Fruit fly (Drosophila melanogaster): ENCODE measurements around the gene wnd.

The wnd gene

DNA sequence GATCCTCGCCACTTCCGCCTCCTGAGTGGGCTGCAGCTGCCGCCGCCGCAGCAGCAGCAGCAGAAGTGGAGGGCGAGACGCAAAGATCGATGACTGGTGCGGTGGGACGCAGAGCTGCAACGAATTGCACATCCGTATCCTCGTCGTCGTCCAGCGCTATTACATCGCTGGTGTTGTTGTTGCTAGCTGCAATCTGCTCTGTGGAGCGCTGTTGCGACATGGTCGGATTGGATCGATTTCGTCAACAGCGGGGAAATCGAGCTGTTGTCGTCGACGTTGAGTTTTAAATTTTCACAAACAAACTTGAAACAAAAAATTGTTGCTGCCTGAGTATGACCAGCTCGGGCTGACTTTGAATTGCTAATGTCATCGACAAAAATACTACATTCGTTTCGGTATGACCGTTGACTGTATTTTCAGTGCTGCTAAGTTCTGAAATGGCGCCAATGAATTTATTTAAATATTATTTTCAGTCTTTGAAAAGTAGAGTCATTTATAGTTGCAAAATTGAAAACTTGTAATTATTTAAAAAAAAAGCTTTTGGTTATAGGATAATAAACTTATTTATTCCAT is 7.0 kb upstream of the wnd start, which contains the start of gene Rnf146 (continued):
- no peak for TF ChIP-seq CG13424 (tag; optimal IDR thresholded peaks at IDR 0.05)
- no peak for TF ChIP-seq bigmax (GFP tag; optimal IDR thresholded peaks at IDR 0.05)
- no peak for TF ChIP-seq Bdp1 (GFP tag; optimal IDR thresholded peaks at IDR 0.05)
- no peak for TF ChIP-seq CG4730 (GFP tag; IDR thresholded peaks at IDR 0.05)
- no peak for TF ChIP-seq E2f1 (GFP tag; IDR thresholded peaks at IDR 0.05)
- no peak for TF ChIP-seq HLH54F (GFP tag; optimal IDR thresholded peaks at IDR 0.05)
- TF ChIP-seq Dll (GFP tag; IDR thresholded peaks at IDR 0.05; ENCODE audit: partially characterized antibody): peak; percentile 46; the same call in 1 of the 4 replicates
- no peak for TF ChIP-seq Doc3 (GFP tag; IDR thresholded peaks at IDR 0.05; ENCODE audit: partially characterized antibody)
- no peak for TF ChIP-seq chn (GFP tag; optimal IDR thresholded peaks at IDR 0.05)
- TF ChIP-seq Fer1 (GFP tag; optimal IDR thresholded peaks at IDR 0.05): peak; percentile 29
- TF ChIP-seq pros (GFP tag; optimal IDR thresholded peaks at IDR 0.05): no peak
- TF ChIP-seq CG2120 (GFP tag; optimal IDR thresholded peaks at IDR 0.05): peak; percentile 28
- TF ChIP-seq crol (GFP tag; IDR thresholded peaks at IDR 0.05): peak; percentile 57; the same call in 1 of the 2 replicates
- no peak for TF ChIP-seq CG9437 (GFP tag; optimal IDR thresholded peaks at IDR 0.05)
- TF ChIP-seq CG8290 (GFP tag; optimal IDR thresholded peaks at IDR 0.05): no peak
- TF ChIP-seq CG8290 (tag; optimal IDR thresholded peaks at IDR 0.05): peak in 1 of 2 experiments; percentile 18
- TF ChIP-seq Lim3 (GFP tag; IDR thresholded peaks at IDR 0.05): no peak
- no peak for TF ChIP-seq CG9609 (GFP tag; optimal IDR thresholded peaks at IDR 0.05)
- TF ChIP-seq dysf (GFP tag; IDR thresholded peaks at IDR 0.05): no peak
- no peak for TF ChIP-seq CG10366 (GFP tag; IDR thresholded peaks at IDR 0.05)
- TF ChIP-seq CG34422 (GFP tag; IDR thresholded peaks at IDR 0.05): no peak
- no peak for TF ChIP-seq row (GFP tag; IDR thresholded peaks at IDR 0.05)
- no peak for TF ChIP-seq Drgx (GFP tag; IDR thresholded peaks at IDR 0.05)
- TF ChIP-seq twi (tag; optimal IDR thresholded peaks at IDR 0.05): no peak
- TF ChIP-seq CG10959 (GFP tag; IDR thresholded peaks at IDR 0.05): no peak
- peak; percentile 94 for TF ChIP-seq Dp (GFP tag; optimal IDR thresholded peaks at IDR 0.05)
- TF ChIP-seq z (GFP tag; IDR thresholded peaks at IDR 0.05): 0 out of 3 replicates have a peak, but pooled peaks have one; percentile 43
- TF ChIP-seq Hr51 (GFP tag; optimal IDR thresholded peaks at IDR 0.05): no peak
- no peak for TF ChIP-seq vnd (GFP tag; IDR thresholded peaks at IDR 0.05; ENCODE audit: partially characterized antibody)
- TF ChIP-seq CG34224 (GFP tag; IDR thresholded peaks at IDR 0.05; ENCODE audit: partially characterized antibody): peak; percentile 34; the same call in 1 of the 3 replicates
- peak; percentile 13 for TF ChIP-seq PHDP (tag; optimal IDR thresholded peaks at IDR 0.05)
- TF ChIP-seq slbo (GFP tag; IDR thresholded peaks at IDR 0.05): no peak
- TF ChIP-seq CG9797 (GFP tag; optimal IDR thresholded peaks at IDR 0.05): peak; percentile 89
- TF ChIP-seq CG18262 (tag; optimal IDR thresholded peaks at IDR 0.05): no peak
- TF ChIP-seq CG8924 (tag; optimal IDR thresholded peaks at IDR 0.05): peak; percentile 21
- TF ChIP-seq sd (tag; optimal IDR thresholded peaks at IDR 0.05): no peak
- TF ChIP-seq Atf6 (GFP tag; IDR thresholded peaks at IDR 0.05): no peak
- no peak for TF ChIP-seq Hr3 (GFP tag; optimal IDR thresholded peaks at IDR 0.05)
- TF ChIP-seq sna (GFP tag; IDR thresholded peaks at IDR 0.05; ENCODE audit: partially characterized antibody): no peak
- TF ChIP-seq CG12236 (GFP tag; optimal IDR thresholded peaks at IDR 0.05): no peak
- TF ChIP-seq Ets97D (GFP tag; optimal IDR thresholded peaks at IDR 0.05): peak; percentile 65
- no peak for TF ChIP-seq danr (GFP tag; IDR thresholded peaks at IDR 0.05)
- no peak for TF ChIP-seq Asciz (GFP tag; optimal IDR thresholded peaks at IDR 0.05)
- TF ChIP-seq CG7556 (GFP tag; optimal IDR thresholded peaks at IDR 0.05): no peak
- TF ChIP-seq croc (GFP tag; conservative IDR thresholded peaks at IDR 0.05): no peak
- no peak for TF ChIP-seq ssp (GFP tag; IDR thresholded peaks at IDR 0.05)
- TF ChIP-seq lov (optimal IDR thresholded peaks at IDR 0.05): no peak
- no peak for TF ChIP-seq lov (GFP tag; IDR thresholded peaks at IDR 0.05)
- no peak for TF ChIP-seq otp (GFP tag; IDR thresholded peaks at IDR 0.05)
- peak in 1 of 2 experiments; percentile 0 for TF ChIP-seq insv (GFP tag; optimal IDR thresholded peaks at IDR 0.05)
- peak; percentile 82 for TF ChIP-seq CG4617 (GFP tag; optimal IDR thresholded peaks at IDR 0.05; ENCODE audit: borderline replicate concordance)

All from whole organism, embryonic.